Worm (Caenorhabditis elegans) whole organism, young adult: ENCODE measurements around the gene toe-2.
A peak's percentile ranks its signal among the peaks of the same experiment; 100 is the strongest.

Experiments
- B0035.1 ChIP-seq: sonication (generic microtip); optimal IDR thresholded peaks from 2 replicates; lab custom pipeline; 2016; ENCODE audit warnings: missing genetic modification characterization, mild to moderate bottlenecking, missing compliant biosample characterization, missing genotype, missing genetic modification reagents
- C06A6.2 ChIP-seq: fragments of 200-800 bp; sonication (Bioruptor generic); conservative IDR thresholded peaks from 2 replicates; pipeline ENCODE4 v1.3.6; 2022; ENCODE audit warnings: missing genetic modification characterization, missing compliant biosample characterization
- C17E4.6 ChIP-seq: fragments of 200-800 bp; sonication (Bioruptor generic); IDR thresholded peaks from 2 replicates; pipeline ENCODE4 v1.3.6; 2022; ENCODE audit warnings: missing genetic modification reagents, missing genetic modification characterization, missing compliant biosample characterization
- D2030.7 ChIP-seq: fragments of 200-800 bp; sonication (Bioruptor generic); IDR thresholded peaks from 2 replicates; pipeline ENCODE4 v1.3.6; 2022; ENCODE audit warnings: missing genetic modification reagents, missing genetic modification characterization, missing compliant biosample characterization
- F10E7.11 ChIP-seq: sonication (generic microtip); optimal IDR thresholded peaks from 2 replicates; lab custom pipeline; 2017; ENCODE audit warnings: mild to moderate bottlenecking, missing genetic modification characterization, moderate library complexity, missing compliant biosample characterization
- F49E8.2 ChIP-seq: sonication (generic microtip); optimal IDR thresholded peaks from 3 replicates; lab custom pipeline; 2017; ENCODE audit warnings: missing genetic modification characterization, mild to moderate bottlenecking, missing compliant biosample characterization, antibody characterized with exemption, moderate library complexity; ENCODE audit not compliant: insufficient read depth
- F52B5.7 ChIP-seq: sonication (generic microtip); optimal IDR thresholded peaks from 2 replicates; lab custom pipeline; 2016; ENCODE audit warnings: mild to moderate bottlenecking, missing genetic modification characterization, missing compliant biosample characterization
- F55B11.4 ChIP-seq: sonication (generic microtip); optimal IDR thresholded peaks from 2 replicates; lab custom pipeline; 2016; ENCODE audit warnings: missing compliant biosample characterization, missing genetic modification characterization, borderline replicate concordance; ENCODE audit not compliant: insufficient read depth
- T26A5.8 ChIP-seq: sonication (generic microtip); optimal IDR thresholded peaks from 2 replicates; lab custom pipeline; 2016; ENCODE audit warnings: missing genetic modification characterization, missing compliant biosample characterization
- Y53G8AR.9 ChIP-seq: fragments of 200-800 bp; sonication (Bioruptor generic); conservative IDR thresholded peaks from 2 replicates; pipeline ENCODE4 v1.3.6; 2022; ENCODE audit warnings: missing genetic modification reagents, missing genetic modification characterization, missing compliant biosample characterization
- Y95B8A.8 ChIP-seq: fragments of 200-800 bp; sonication (Bioruptor generic); IDR thresholded peaks from 2 replicates; pipeline ENCODE4 v1.3.6; 2022; ENCODE audit warnings: missing genetic modification reagents, missing genetic modification characterization, missing compliant biosample characterization
- ZK185.1 ChIP-seq: sonication (generic microtip); optimal IDR thresholded peaks from 2 replicates; lab custom pipeline; 2016; ENCODE audit warnings: mild to moderate bottlenecking, missing genetic modification characterization, missing compliant biosample characterization; ENCODE audit not compliant: poor library complexity, severe bottlenecking
- ama-1 ChIP-seq, 3 experiments: fragments of 150-350 bp in 1 of 3; sonication (generic microtip) in 2 of 3; optimal IDR thresholded peaks; 2 replicates each; lab custom pipeline; 2014 to 2018; ENCODE audit warnings: missing biosample characterization in 2 of 3, missing genetic modification characterization in 2 of 3, missing genetic modification reagents in 2 of 3
- aptf-3 ChIP-seq: fragments of 200-800 bp; sonication (Bioruptor generic); IDR thresholded peaks from 2 replicates; pipeline ENCODE4 v1.3.6; 2022; ENCODE audit warnings: missing genetic modification characterization, missing compliant biosample characterization
- atf-7 ChIP-seq: sonication (generic microtip); optimal IDR thresholded peaks from 2 replicates; lab custom pipeline; 2017; ENCODE audit warnings: mild to moderate bottlenecking, missing genetic modification characterization, missing compliant biosample characterization
- attf-5 ChIP-seq: fragments of 200-800 bp; sonication (Bioruptor generic); optimal IDR thresholded peaks from 2 replicates; lab custom pipeline; 2018; ENCODE audit warnings: mild to moderate bottlenecking, missing genetic modification characterization, missing compliant biosample characterization
- attf-6 ChIP-seq: fragments of 200-800 bp; sonication (Bioruptor generic); IDR thresholded peaks from 2 replicates; pipeline ENCODE4 v1.3.6; 2022; ENCODE audit warnings: missing genetic modification reagents, missing genetic modification characterization, missing compliant biosample characterization
- bed-1 ChIP-seq: fragments of 200-800 bp; sonication (Bioruptor generic); IDR thresholded peaks from 2 replicates; pipeline ENCODE4 v1.3.6; 2022; ENCODE audit warnings: missing genetic modification reagents, missing genetic modification characterization, missing compliant biosample characterization
- bed-2 ChIP-seq: fragments of 200-800 bp; sonication (Bioruptor generic); IDR thresholded peaks from 2 replicates; pipeline ENCODE4 v1.3.6; 2022; ENCODE audit warnings: missing genetic modification reagents, missing genetic modification characterization, missing compliant biosample characterization
- ceh-100 ChIP-seq: fragments of 200-800 bp; sonication (Bioruptor generic); IDR thresholded peaks from 2 replicates; pipeline ENCODE4 v1.3.6; 2022; ENCODE audit warnings: missing genetic modification reagents, missing genetic modification characterization, missing compliant biosample characterization
- ceh-27 ChIP-seq: fragments of 200-800 bp; sonication (Bioruptor generic); optimal IDR thresholded peaks from 2 replicates; lab custom pipeline; 2018; ENCODE audit warnings: mild to moderate bottlenecking, missing genetic modification characterization, moderate library complexity, missing compliant biosample characterization
- ceh-79 ChIP-seq: sonication (generic microtip); optimal IDR thresholded peaks from 2 replicates; lab custom pipeline; 2017; ENCODE audit warnings: mild to moderate bottlenecking, missing genetic modification characterization, missing compliant biosample characterization
- die-1 ChIP-seq: sonication (generic microtip); optimal IDR thresholded peaks from 2 replicates; lab custom pipeline; 2016; ENCODE audit warnings: missing genotype, mild to moderate bottlenecking, missing genetic modification characterization, missing compliant biosample characterization
- dpl-1 ChIP-seq: fragments of 150-350 bp; optimal IDR thresholded peaks from 2 replicates; lab custom pipeline; 2014; ENCODE audit warnings: missing biosample characterization, missing genetic modification reagents, missing genetic modification characterization
- ekl-4 ChIP-seq: fragments of 200-800 bp; sonication (Bioruptor generic); IDR thresholded peaks from 2 replicates; pipeline ENCODE4 v1.3.6; 2022; ENCODE audit warnings: missing genetic modification reagents, missing genetic modification characterization, missing compliant biosample characterization
- hlh-26 ChIP-seq: fragments of 200-800 bp; sonication (Bioruptor generic); conservative IDR thresholded peaks from 2 replicates; pipeline ENCODE4 v1.3.6; 2022; ENCODE audit warnings: missing genetic modification reagents, missing genetic modification characterization, missing compliant biosample characterization
- hmg-20 ChIP-seq: fragments of 200-800 bp; sonication (Bioruptor generic); IDR thresholded peaks from 2 replicates; pipeline ENCODE4 v1.3.6; 2022; ENCODE audit warnings: missing genetic modification reagents, missing genetic modification characterization, missing compliant biosample characterization
- lin-54 ChIP-seq: fragments of 200-800 bp; sonication (Bioruptor generic); optimal IDR thresholded peaks from 2 replicates; lab custom pipeline; 2018; ENCODE audit warnings: mild to moderate bottlenecking, missing genetic modification characterization, missing compliant biosample characterization
- madf-6 ChIP-seq: fragments of 200-800 bp; sonication (Bioruptor generic); IDR thresholded peaks from 2 replicates; pipeline ENCODE4 v1.3.6; 2022; ENCODE audit warnings: missing genetic modification reagents, missing genetic modification characterization, missing compliant biosample characterization
- mel-28 ChIP-seq: sonication (generic microtip); optimal IDR thresholded peaks from 2 replicates; lab custom pipeline; 2016; ENCODE audit warnings: borderline replicate concordance, mild to moderate bottlenecking, missing genetic modification characterization, missing compliant biosample characterization
- nfya-1 ChIP-seq: sonication (generic microtip); optimal IDR thresholded peaks from 2 replicates; lab custom pipeline; 2017; ENCODE audit warnings: antibody characterized with exemption, missing compliant biosample characterization, missing genetic modification characterization, borderline replicate concordance; ENCODE audit not compliant: insufficient read depth
- nhr-120 ChIP-seq: fragments of 200-800 bp; sonication (Bioruptor generic); IDR thresholded peaks from 2 replicates; pipeline ENCODE4 v1.3.6; 2022; ENCODE audit warnings: missing genetic modification characterization, missing compliant biosample characterization
- nhr-27 ChIP-seq: fragments of 200-800 bp; sonication (Bioruptor generic); optimal IDR thresholded peaks from 2 replicates; lab custom pipeline; 2018; ENCODE audit warnings: mild to moderate bottlenecking, missing genetic modification characterization, moderate library complexity, missing compliant biosample characterization
- pbrm-1 ChIP-seq: fragments of 200-800 bp; sonication (Bioruptor generic); IDR thresholded peaks from 2 replicates; pipeline ENCODE4 v1.3.6; 2022; ENCODE audit warnings: missing genetic modification reagents, missing genetic modification characterization, missing compliant biosample characterization
- rpc-1 ChIP-seq, 2 experiments: fragments of 150-350 bp in 1 of 2; sonication (generic microtip) in 1 of 2; optimal IDR thresholded peaks; 2 replicates each; lab custom pipeline; 2014 to 2018; ENCODE audit warnings: missing biosample characterization in 1 of 2, missing genetic modification characterization in 1 of 2, missing genetic modification reagents in 1 of 2, missing genotype in 1 of 2
- sea-2 ChIP-seq: fragments of 200-800 bp; sonication (Bioruptor generic); IDR thresholded peaks from 2 replicates; pipeline ENCODE4 v1.3.6; 2022; ENCODE audit warnings: missing genetic modification characterization, missing compliant biosample characterization
- sptf-2 ChIP-seq: fragments of 200-800 bp; sonication (Bioruptor generic); optimal IDR thresholded peaks from 2 replicates; lab custom pipeline; 2018; ENCODE audit warnings: mild to moderate bottlenecking, missing genetic modification characterization, missing compliant biosample characterization
- tbx-9 ChIP-seq: sonication (generic microtip); optimal IDR thresholded peaks from 2 replicates; lab custom pipeline; 2016; ENCODE audit warnings: borderline replicate concordance, missing genetic modification characterization, inconsistent platforms, missing compliant biosample characterization
- zfh-2 ChIP-seq: fragments of 200-800 bp; sonication (Bioruptor generic); conservative IDR thresholded peaks from 2 replicates; pipeline ENCODE4 v1.3.6; 2022; ENCODE audit warnings: missing genetic modification reagents, missing genetic modification characterization, missing compliant biosample characterization
- ztf-18 ChIP-seq: sonication (generic microtip); optimal IDR thresholded peaks from 2 replicates; lab custom pipeline; 2016; ENCODE audit warnings: missing genotype, mild to moderate bottlenecking, missing genetic modification characterization, missing compliant biosample characterization
- ztf-25 ChIP-seq: fragments of 200-800 bp; sonication (Bioruptor generic); IDR thresholded peaks from 2 replicates; pipeline ENCODE4 v1.3.6; 2022; ENCODE audit warnings: missing genetic modification reagents, missing genetic modification characterization, missing compliant biosample characterization
- ztf-26 ChIP-seq: sonication (generic microtip); optimal IDR thresholded peaks from 2 replicates; lab custom pipeline; 2017; ENCODE audit warnings: missing genetic modification characterization, missing compliant biosample characterization

The toe-2 gene

DNA sequence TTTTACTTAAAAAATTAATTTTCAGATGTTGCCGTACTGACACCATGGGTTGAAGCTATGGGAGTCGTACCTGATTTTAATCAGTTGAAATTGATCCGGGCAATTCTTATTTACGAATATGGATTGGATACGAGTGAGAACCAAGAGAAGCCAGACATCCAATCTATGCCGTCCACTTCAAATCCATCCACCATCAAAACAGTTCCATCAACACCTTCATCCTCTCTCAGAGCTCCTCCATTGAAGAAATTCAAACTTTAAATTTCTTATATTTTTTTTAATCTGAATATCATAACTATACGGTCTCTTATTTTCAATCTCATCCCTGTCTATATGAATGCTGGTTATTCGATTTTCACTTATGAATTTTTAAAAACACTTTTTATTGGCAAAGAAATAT is 37.7 kb upstream of the toe-2 start (continued):
- TF ChIP-seq Y95B8A.8 (GFP tag; lab: Robert Waterston, UW): 0 out of 2 replicates have a peak, but pooled peaks have one; percentile 27
- no peak for TF ChIP-seq hmg-20 (GFP tag; lab: Robert Waterston, UW)
- TF ChIP-seq dpl-1 (GFP tag; lab: Kevin White, UChicago): no peak
- no peak for TF ChIP-seq madf-6 (GFP tag; lab: Robert Waterston, UW)
- no peak for TF ChIP-seq F52B5.7 (tag; lab: Kevin White, UChicago)
- TF ChIP-seq ama-1 (optimal IDR thresholded peaks at IDR 0.05; lab: Kevin White, UChicago): peak; percentile 75
- TF ChIP-seq ama-1 (GFP tag; optimal IDR thresholded peaks at IDR 0.05; lab: Kevin White, UChicago): no peak
- no peak for TF ChIP-seq ztf-18 (tag; lab: Kevin White, UChicago)
- peak; percentile 79 for TF ChIP-seq Y53G8AR.9
- TF ChIP-seq sea-2 (GFP tag; lab: Robert Waterston, UW): no peak
- TF ChIP-seq ekl-4 (GFP tag; lab: Robert Waterston, UW): peak; percentile 60
- no peak for TF ChIP-seq D2030.7 (GFP tag; lab: Robert Waterston, UW)
- TF ChIP-seq bed-2 (GFP tag; lab: Robert Waterston, UW): no peak
- TF ChIP-seq attf-5: no peak
- no peak for TF ChIP-seq ztf-25 (GFP tag; lab: Robert Waterston, UW)

DNA sequence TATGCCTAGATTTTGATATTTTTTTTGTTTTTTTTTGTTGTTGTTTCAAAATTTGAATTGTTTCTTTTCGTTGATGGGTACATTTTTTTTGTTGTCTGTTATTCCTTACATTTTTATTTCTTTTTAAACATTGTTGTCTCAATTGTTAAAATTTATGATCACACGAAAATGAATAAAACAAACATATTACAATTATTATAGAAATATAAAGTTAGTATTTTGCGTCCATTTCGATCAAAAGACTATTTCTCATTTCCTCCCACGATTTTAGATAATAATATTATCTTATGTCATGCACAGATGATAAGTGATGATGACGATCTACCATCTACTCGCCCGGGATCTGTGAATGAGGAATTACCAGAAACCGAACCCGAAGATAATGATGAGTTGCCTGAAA is 33.5 kb upstream of the toe-2 start, which contains the start of gene wrn-1:
Gene wrn-1, plus strand, starts transcription at position 301 of the 400 bp plus-strand sequence.
- TF ChIP-seq rpc-1 (optimal IDR thresholded peaks at IDR 0.05; lab: Kevin White, UChicago) (no peak), rpc-1 (tag; optimal IDR thresholded peaks at IDR 0.05; lab: Kevin White, UChicago) (no peak), dpl-1 (GFP tag; lab: Kevin White, UChicago) (no peak)

- no peak for TF ChIP-seq nfya-1 (tag; lab: Kevin White, UChicago)
- no peak for TF ChIP-seq hlh-26
- TF ChIP-seq F10E7.11 (tag; lab: Kevin White, UChicago): no peak
- no peak for TF ChIP-seq lin-54 (GFP tag; lab: Kevin White, UChicago)
- no peak for TF ChIP-seq tbx-9 (tag; lab: Kevin White, UChicago)
- TF ChIP-seq F52B5.7 (tag; lab: Kevin White, UChicago): no peak
These were observed 23.7 kb upstream of the toe-2 start, which contains the start of gene lron-15 for ce11 chrII:6544842-6545410. Gene lron-15 (minus strand): TSS chrII:6544892.

ce11 chrII:6535957-6536424 is 14.8 kb upstream of the toe-2 start, which contains the start of gene utp-20:
Gene utp-20 (plus strand): TSS chrII:6536374.
- TF ChIP-seq lin-54 (GFP tag; lab: Kevin White, UChicago): peak; percentile 83
- TF ChIP-seq ceh-79: no peak
- TF ChIP-seq ztf-25 (GFP tag; lab: Robert Waterston, UW): no peak
- no peak for TF ChIP-seq nhr-120 (GFP tag; lab: Robert Waterston, UW)
- TF ChIP-seq pbrm-1 (GFP tag; lab: Robert Waterston, UW): no peak
- TF ChIP-seq D2030.7 (GFP tag; lab: Robert Waterston, UW): no peak
- TF ChIP-seq mel-28 (tag; lab: Kevin White, UChicago): no peak
- TF ChIP-seq ceh-100 (GFP tag; lab: Robert Waterston, UW): no peak
- no peak for TF ChIP-seq ceh-27
- no peak for TF ChIP-seq die-1 (tag; lab: Kevin White, UChicago)
- TF ChIP-seq atf-7 (tag; lab: Kevin White, UChicago): no peak
- TF ChIP-seq T26A5.8 (tag; lab: Kevin White, UChicago): no peak
- TF ChIP-seq aptf-3 (GFP tag; lab: Robert Waterston, UW): no peak
- TF ChIP-seq B0035.1 (tag; lab: Kevin White, UChicago): no peak
- TF ChIP-seq F49E8.2 (tag; lab: Kevin White, UChicago): no peak
- no peak for TF ChIP-seq bed-1 (GFP tag; lab: Robert Waterston, UW)
- TF ChIP-seq ZK185.1 (tag; lab: Kevin White, UChicago): no peak
- TF ChIP-seq F55B11.4: no peak
- no peak for TF ChIP-seq ztf-26 (tag; lab: Kevin White, UChicago)
- TF ChIP-seq sptf-2 (GFP tag; lab: Kevin White, UChicago): no peak
- no peak for TF ChIP-seq Y95B8A.8 (GFP tag; lab: Robert Waterston, UW)
- TF ChIP-seq nhr-27 (tag; lab: Kevin White, UChicago): no peak
- no peak for TF ChIP-seq C06A6.2 (GFP tag; lab: Robert Waterston, UW)
- no peak for TF ChIP-seq C17E4.6 (GFP tag; lab: Robert Waterston, UW)
- TF ChIP-seq zfh-2: no peak
- no peak for TF ChIP-seq attf-6 (GFP tag; lab: Robert Waterston, UW)
